Worm (Caenorhabditis elegans) whole organism, L1 larva: ENCODE data around the gene eco-1.

Experiments used
- ceh-82 ChIP-seq, 3 experiments: fragments of 150-350 bp in 1 of 3; sonication (generic microtip) in 2 of 3; optimal IDR thresholded peaks; 2 replicates each; lab custom pipeline; 2014 to 2017; ENCODE audit warnings: missing biosample characterization in 3 of 3, missing genetic modification characterization in 3 of 3
- hlh-17 ChIP-seq: fragments of 200-800 bp; sonication (Bioruptor generic); optimal IDR thresholded peaks from 2 replicates; lab custom pipeline; 2018; ENCODE audit warnings: missing genetic modification characterization, mild to moderate bottlenecking, missing compliant biosample characterization, moderate library complexity, borderline replicate concordance
- lin-14 ChIP-seq: fragments of 200-800 bp; sonication (Bioruptor generic); optimal IDR thresholded peaks from 2 replicates; lab custom pipeline; 2018; ENCODE audit warnings: mild to moderate bottlenecking, missing genetic modification characterization, moderate library complexity, missing compliant biosample characterization
- nhr-20 ChIP-seq: sonication (generic microtip); optimal IDR thresholded peaks from 2 replicates; lab custom pipeline; 2016; ENCODE audit warnings: mild to moderate bottlenecking, missing genetic modification characterization, missing compliant biosample characterization
- unc-130 ChIP-seq: fragments of 150-350 bp; optimal IDR thresholded peaks from 2 replicates; lab custom pipeline; 2017; ENCODE audit warnings: missing biosample characterization, missing genetic modification characterization, inconsistent platforms
- unc-86 ChIP-seq: sonication (generic microtip); optimal IDR thresholded peaks from 2 replicates; lab custom pipeline; 2016; ENCODE audit warnings: missing genetic modification characterization, missing compliant biosample characterization

DNA sequence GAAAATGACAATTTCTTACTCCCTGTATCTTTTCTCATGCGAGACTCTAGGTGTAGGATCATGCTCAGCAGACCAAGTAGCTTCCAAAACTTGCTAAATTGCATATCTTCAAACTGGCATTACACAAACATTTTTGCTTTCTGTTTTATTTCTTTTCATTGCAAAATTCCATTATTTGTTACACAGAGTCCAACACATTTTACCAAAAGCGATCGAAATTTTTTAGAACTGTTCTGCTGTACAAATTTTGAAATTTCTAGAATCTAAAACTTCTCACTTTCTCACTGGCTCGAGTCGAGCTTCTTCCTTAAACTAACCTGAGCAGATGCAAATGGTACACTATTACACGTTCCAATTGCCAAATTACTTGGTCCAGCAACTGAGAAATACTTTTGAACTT, 44.4 kb downstream of the eco-1 start:
- TF ChIP-seq lin-14 (GFP tag; lab: Kevin White, UChicago): no peak
- TF ChIP-seq hlh-17 (GFP tag; lab: Kevin White, UChicago): no peak
- no peak for TF ChIP-seq unc-86
- TF ChIP-seq ceh-82 (tag; optimal IDR thresholded peaks at IDR 0.05; lab: Kevin White, UChicago): no peak
- no peak for TF ChIP-seq nhr-20 (tag; lab: Kevin White, UChicago)
- TF ChIP-seq unc-130 (tag; lab: Kevin White, UChicago): no peak
